Worm (Caenorhabditis elegans): ENCODE results near the gene C55A1.11.

DNA sequence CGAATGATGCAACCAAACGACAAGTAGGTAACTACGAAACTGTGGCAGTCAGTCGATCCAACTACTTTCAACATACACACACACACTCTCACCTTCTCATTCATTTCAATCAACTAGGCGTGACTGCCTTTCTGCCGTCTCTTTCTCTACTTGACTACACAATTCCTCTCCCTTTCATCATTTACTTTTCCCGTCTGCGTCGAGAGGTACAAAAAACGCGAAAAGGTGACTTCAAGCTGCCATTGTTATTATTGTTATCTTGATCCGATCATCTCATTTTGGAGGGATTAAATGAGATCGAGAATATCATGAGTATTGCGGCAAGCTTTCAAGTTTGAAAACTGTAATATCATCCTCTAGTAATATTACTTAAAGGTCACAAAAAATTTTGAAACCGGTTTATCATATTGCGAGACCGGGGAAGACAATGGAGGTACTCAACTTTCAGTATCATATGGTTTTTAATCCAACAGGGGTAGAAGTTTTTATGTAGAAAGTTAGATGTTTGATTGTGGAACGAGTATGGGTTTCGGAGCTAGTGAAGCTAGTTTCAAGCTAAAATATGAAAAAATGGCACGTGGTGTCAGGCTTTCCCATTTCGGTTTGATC lies 38.5 kb downstream of the C55A1.11 start:
- TF ChIP-seq zag-1 (tag; optimal IDR thresholded peaks at IDR 0.05) (no peak), lin-13 (GFP tag; optimal IDR thresholded peaks at IDR 0.05) (no peak), aly-2 (tag; optimal IDR thresholded peaks at IDR 0.05) (no peak)

Data from whole organism, L2 larva.